Fruit fly (Drosophila melanogaster) whole organism, wandering third instar larva: ENCODE data around the gene CG18404.

Experiments used
- Abd-B ChIP-seq: fragments of >200 bp; optimal IDR thresholded peaks from 2 replicates; lab custom pipeline; 2017; ENCODE audit warnings: missing biosample characterization, missing genetic modification characterization
- Mio ChIP-seq: sonication (Bioruptor generic); optimal IDR thresholded peaks from 2 replicates; lab custom pipeline; 2016; ENCODE audit warnings: missing biosample characterization, missing genetic modification characterization
- lola ChIP-seq: fragments of >200 bp; optimal IDR thresholded peaks from 2 replicates; lab custom pipeline; 2017; ENCODE audit warnings: missing biosample characterization, missing genetic modification characterization

dm6 chr3R:30277700-30278099 lies 24.7 kb downstream of the CG18404 start, which contains the start of gene heca:
- TF ChIP-seq lola (GFP tag; lab: Kevin White, UChicago) (no peak), Mio (GFP tag; lab: Kevin White, UChicago) (no peak), Abd-B (no peak)
